Worm (Caenorhabditis elegans) whole organism, L1 larva: ENCODE results near the gene K12H4.5.

ENCODE experiments used
- C04F5.9 ChIP-seq: sonication (generic microtip); optimal IDR thresholded peaks from 2 replicates; lab custom pipeline; 2016; ENCODE audit warnings: missing genetic modification characterization, missing compliant biosample characterization
- C34B4.2 ChIP-seq: sonication (generic microtip); optimal IDR thresholded peaks from 2 replicates; lab custom pipeline; 2017; ENCODE audit warnings: mild to moderate bottlenecking, missing genetic modification characterization, missing compliant biosample characterization
- F16B12.6 ChIP-seq: fragments of 150-350 bp; optimal IDR thresholded peaks from 2 replicates; lab custom pipeline; 2014; ENCODE audit warnings: missing biosample characterization, missing genetic modification characterization
- ama-1 ChIP-seq: fragments of 150-350 bp; optimal IDR thresholded peaks from 2 replicates; lab custom pipeline; 2014
- blmp-1 ChIP-seq: fragments of 150-350 bp; optimal IDR thresholded peaks from 2 replicates; lab custom pipeline; 2014; ENCODE audit warnings: missing biosample characterization, missing genetic modification characterization
- ceh-8 ChIP-seq: fragments of 200-800 bp; sonication (Bioruptor generic); optimal IDR thresholded peaks from 2 replicates; lab custom pipeline; 2018; ENCODE audit warnings: mild to moderate bottlenecking, missing genetic modification characterization, moderate library complexity, missing compliant biosample characterization
- ceh-82 ChIP-seq, 3 experiments: fragments of 150-350 bp in 1 of 3; sonication (generic microtip) in 2 of 3; optimal IDR thresholded peaks; 2 replicates each; lab custom pipeline; 2014 to 2017; ENCODE audit warnings: missing biosample characterization in 3 of 3, missing genetic modification characterization in 3 of 3
- ceh-88 ChIP-seq: fragments of 200-800 bp; sonication (Bioruptor generic); IDR thresholded peaks from 2 replicates; pipeline ENCODE4 v1.3.6; 2022; ENCODE audit warnings: missing genetic modification characterization, missing compliant biosample characterization
- dpl-1 ChIP-seq, 3 experiments: fragments of 150-350 bp in 2 of 3; sonication (generic microtip) in 1 of 3; optimal IDR thresholded peaks; 2 replicates each; lab custom pipeline; 2014 to 2017; ENCODE audit warnings: missing biosample characterization in 3 of 3, missing genetic modification characterization in 3 of 3, missing genetic modification reagents in 3 of 3
- dsc-1 ChIP-seq: sonication (generic microtip); optimal IDR thresholded peaks from 2 replicates; lab custom pipeline; 2016; ENCODE audit warnings: mild to moderate bottlenecking, missing genetic modification characterization, missing compliant biosample characterization
- efl-1 ChIP-seq, 4 experiments: fragments of 150-350 bp; optimal IDR thresholded peaks in 3 of 4; peaks in 1 of 4; 1 replicate in 1 of 4; 2 replicates in 3 of 4; lab custom pipeline; 2014; ENCODE audit warnings: missing biosample characterization in 2 of 4, missing genetic modification characterization in 2 of 4, missing genetic modification reagents in 2 of 4
- efl-3 ChIP-seq: fragments of 200-800 bp; sonication (Bioruptor generic); optimal IDR thresholded peaks from 2 replicates; lab custom pipeline; 2018; ENCODE audit warnings: mild to moderate bottlenecking, missing genetic modification characterization, missing compliant biosample characterization
- egl-13 ChIP-seq: sonication (generic microtip); optimal IDR thresholded peaks from 2 replicates; lab custom pipeline; 2016; ENCODE audit warnings: missing genotype, missing genetic modification reagents, missing genetic modification characterization, missing compliant biosample characterization
- elt-2 ChIP-seq: sonication (generic microtip); optimal IDR thresholded peaks from 2 replicates; lab custom pipeline; 2016; ENCODE audit warnings: missing genetic modification characterization, mild to moderate bottlenecking, inconsistent platforms, missing compliant biosample characterization, missing genetic modification reagents
- elt-3 ChIP-seq, 6 experiments: fragments of 150-350 bp in 1 of 6; sonication (generic microtip); optimal IDR thresholded peaks; 2 replicates each; lab custom pipeline; 2017 to 2018; ENCODE audit warnings: missing biosample characterization in 6 of 6, missing genetic modification characterization in 6 of 6, inconsistent platforms in 1 of 6
- ets-5 ChIP-seq: fragments of 200-800 bp; sonication (Bioruptor generic); IDR thresholded peaks from 2 replicates; pipeline ENCODE4 v1.3.6; 2022; ENCODE audit warnings: missing genetic modification characterization, missing compliant biosample characterization
- fkh-10 ChIP-seq: sonication (generic microtip); optimal IDR thresholded peaks from 2 replicates; lab custom pipeline; 2017; ENCODE audit warnings: missing biosample characterization, missing genetic modification reagents, missing genetic modification characterization
- grh-1 ChIP-seq: fragments of 200-800 bp; sonication (Bioruptor generic); IDR thresholded peaks from 2 replicates; pipeline ENCODE4 v1.3.6; 2022; ENCODE audit warnings: missing genetic modification reagents, missing genetic modification characterization, missing compliant biosample characterization
- hlh-4 ChIP-seq: sonication (generic microtip); optimal IDR thresholded peaks from 2 replicates; lab custom pipeline; 2016; ENCODE audit warnings: mild to moderate bottlenecking, missing genetic modification characterization, missing compliant biosample characterization
- jun-1 ChIP-seq: fragments of 150-350 bp; optimal IDR thresholded peaks from 2 replicates; lab custom pipeline; 2014; ENCODE audit warnings: missing biosample characterization, missing genetic modification reagents, missing genetic modification characterization
- lin-14 ChIP-seq: fragments of 200-800 bp; sonication (Bioruptor generic); optimal IDR thresholded peaks from 2 replicates; lab custom pipeline; 2018; ENCODE audit warnings: mild to moderate bottlenecking, missing genetic modification characterization, moderate library complexity, missing compliant biosample characterization
- lin-15B ChIP-seq: fragments of 150-350 bp; sonication (generic microtip); optimal IDR thresholded peaks from 3 replicates; lab custom pipeline; 2014; ENCODE audit warnings: missing biosample characterization, missing genetic modification characterization
- lin-39 ChIP-seq: fragments of 150-350 bp; optimal IDR thresholded peaks from 2 replicates; lab custom pipeline; 2014; ENCODE audit warnings: missing biosample characterization, missing genetic modification reagents, missing genetic modification characterization
- lsy-2 ChIP-seq, 2 experiments: fragments of 150-350 bp; optimal IDR thresholded peaks; 2 replicates each; lab custom pipeline; 2014; ENCODE audit warnings: missing biosample characterization in 2 of 2, missing genetic modification characterization in 2 of 2
- mab-9 ChIP-seq: fragments of 200-800 bp; sonication (Bioruptor generic); IDR thresholded peaks from 2 replicates; pipeline ENCODE4 v1.3.6; 2022; ENCODE audit warnings: missing genetic modification reagents, missing genetic modification characterization, missing compliant biosample characterization
- mef-2 ChIP-seq: fragments of 150-350 bp; optimal IDR thresholded peaks from 2 replicates; lab custom pipeline; 2014; ENCODE audit warnings: missing biosample characterization, missing genetic modification characterization
- nhr-11 ChIP-seq: fragments of 150-350 bp; optimal IDR thresholded peaks from 2 replicates; lab custom pipeline; 2014; ENCODE audit warnings: missing biosample characterization, missing genetic modification characterization
- nhr-20 ChIP-seq: sonication (generic microtip); optimal IDR thresholded peaks from 2 replicates; lab custom pipeline; 2016; ENCODE audit warnings: mild to moderate bottlenecking, missing genetic modification characterization, missing compliant biosample characterization
- nhr-28 ChIP-seq: fragments of 150-350 bp; optimal IDR thresholded peaks from 2 replicates; lab custom pipeline; 2014; ENCODE audit warnings: missing biosample characterization, missing genetic modification characterization
- nhr-47 ChIP-seq: sonication (generic microtip); optimal IDR thresholded peaks from 2 replicates; lab custom pipeline; 2016; ENCODE audit warnings: mild to moderate bottlenecking, missing genetic modification characterization, moderate library complexity, missing compliant biosample characterization
- nhr-71 ChIP-seq: sonication (generic microtip); optimal IDR thresholded peaks from 2 replicates; lab custom pipeline; 2016; ENCODE audit warnings: mild to moderate bottlenecking, missing genetic modification characterization, moderate library complexity, missing compliant biosample characterization
- nhr-77 ChIP-seq: fragments of 150-350 bp; optimal IDR thresholded peaks from 2 replicates; lab custom pipeline; 2014; ENCODE audit warnings: missing biosample characterization, missing genetic modification characterization
- nhr-85 ChIP-seq: sonication (generic microtip); peaks from one replicate; lab custom pipeline; 2016; ENCODE audit warnings: missing genetic modification characterization, inconsistent platforms, missing compliant biosample characterization
- nhr-90 ChIP-seq: sonication (generic microtip); optimal IDR thresholded peaks from 2 replicates; lab custom pipeline; 2016; ENCODE audit warnings: mild to moderate bottlenecking, missing genetic modification characterization, missing compliant biosample characterization; ENCODE audit not compliant: poor library complexity
- pag-3 ChIP-seq: sonication (generic microtip); optimal IDR thresholded peaks from 2 replicates; lab custom pipeline; 2017; ENCODE audit warnings: missing genetic modification characterization, mild to moderate bottlenecking, missing compliant biosample characterization, antibody characterized with exemption, borderline replicate concordance; ENCODE audit not compliant: insufficient read depth
- pax-3 ChIP-seq: fragments of 200-800 bp; sonication (Bioruptor generic); optimal IDR thresholded peaks from 2 replicates; lab custom pipeline; 2018; ENCODE audit warnings: mild to moderate bottlenecking, missing genetic modification characterization, moderate library complexity, missing compliant biosample characterization
- pqm-1 ChIP-seq: sonication (generic microtip); optimal IDR thresholded peaks from 3 replicates; lab custom pipeline; 2017; ENCODE audit warnings: missing biosample characterization, missing genetic modification characterization
- rnt-1 ChIP-seq: sonication (generic microtip); optimal IDR thresholded peaks from 2 replicates; lab custom pipeline; 2016; ENCODE audit warnings: mild to moderate bottlenecking, missing genetic modification characterization, moderate library complexity, missing compliant biosample characterization
- skn-1 ChIP-seq: fragments of 150-350 bp; optimal IDR thresholded peaks from 2 replicates; lab custom pipeline; 2014; ENCODE audit warnings: missing biosample characterization, missing genetic modification characterization
- snpc-4 ChIP-seq: fragments of 150-350 bp; optimal IDR thresholded peaks from 2 replicates; lab custom pipeline; 2014; ENCODE audit warnings: missing biosample characterization, missing genetic modification characterization
- snu-23 ChIP-seq: sonication (generic microtip); optimal IDR thresholded peaks from 2 replicates; lab custom pipeline; 2016; ENCODE audit warnings: missing genetic modification characterization, missing compliant biosample characterization
- tbx-2 ChIP-seq: sonication (generic microtip); optimal IDR thresholded peaks from 2 replicates; lab custom pipeline; 2016; ENCODE audit warnings: missing genetic modification characterization, missing compliant biosample characterization
- tlp-1 ChIP-seq: fragments of 150-350 bp; optimal IDR thresholded peaks from 2 replicates; lab custom pipeline; 2014; ENCODE audit warnings: missing biosample characterization, missing genetic modification characterization
- unc-130 ChIP-seq: fragments of 150-350 bp; optimal IDR thresholded peaks from 2 replicates; lab custom pipeline; 2017; ENCODE audit warnings: missing biosample characterization, missing genetic modification characterization, inconsistent platforms
- unc-30 ChIP-seq: sonication (generic microtip); optimal IDR thresholded peaks from 2 replicates; lab custom pipeline; 2017; ENCODE audit warnings: missing biosample characterization, missing genetic modification characterization
- unc-62 ChIP-seq: fragments of 150-350 bp; optimal IDR thresholded peaks from 2 replicates; lab custom pipeline; 2014; ENCODE audit warnings: missing biosample characterization, missing genetic modification reagents, missing genetic modification characterization
- unc-86 ChIP-seq: sonication (generic microtip); optimal IDR thresholded peaks from 2 replicates; lab custom pipeline; 2016; ENCODE audit warnings: missing genetic modification characterization, missing compliant biosample characterization
- unc-98 ChIP-seq: fragments of 200-800 bp; sonication (Bioruptor generic); IDR thresholded peaks from 2 replicates; pipeline ENCODE4 v1.3.6; 2022; ENCODE audit warnings: missing genetic modification characterization, missing compliant biosample characterization
- vab-15 ChIP-seq: sonication (generic microtip); optimal IDR thresholded peaks from 2 replicates; lab custom pipeline; 2017; ENCODE audit warnings: missing genotype, mild to moderate bottlenecking, missing genetic modification characterization, missing compliant biosample characterization
- xbp-1 ChIP-seq: sonication (generic microtip); optimal IDR thresholded peaks from 2 replicates; lab custom pipeline; 2016; ENCODE audit warnings: missing genetic modification characterization, missing compliant biosample characterization
- zag-1 ChIP-seq: fragments of 150-350 bp; optimal IDR thresholded peaks from 2 replicates; lab custom pipeline; 2014; ENCODE audit warnings: missing biosample characterization, missing genetic modification characterization
- zip-4 ChIP-seq: fragments of 200-800 bp; sonication (Bioruptor generic); optimal IDR thresholded peaks from 2 replicates; lab custom pipeline; 2018; ENCODE audit warnings: mild to moderate bottlenecking, missing genetic modification characterization, moderate library complexity, missing compliant biosample characterization

Gene K12H4.5

DNA sequence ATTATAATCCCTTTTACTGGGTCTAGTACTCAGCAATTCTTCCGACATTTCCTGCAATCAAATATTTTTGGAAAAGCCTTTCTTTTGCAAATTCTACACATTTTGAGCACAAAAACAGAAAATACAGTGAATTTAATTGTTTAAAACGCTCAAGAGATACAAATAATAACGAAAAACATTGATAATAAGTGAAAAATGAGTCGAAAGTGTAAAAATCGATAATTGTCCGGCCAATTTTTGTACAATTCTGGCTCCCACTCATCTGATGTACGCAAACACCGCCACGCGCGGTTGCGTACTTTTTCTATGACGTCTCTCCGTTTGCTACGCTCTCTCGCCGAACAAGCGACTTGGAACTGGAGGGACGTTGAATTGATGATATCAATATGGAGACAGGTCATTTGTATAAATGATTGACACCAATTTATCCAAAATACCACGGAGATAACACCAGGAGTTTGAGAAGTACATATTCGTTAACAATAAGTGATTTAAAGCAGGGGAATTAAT is 23.4 kb upstream of the K12H4.5 start, which contains the start of gene lin-36 (continued):
- TF ChIP-seq ceh-88 (GFP tag; lab: Robert Waterston, UW) (peak; percentile 19; the same call in 1 of the 2 replicates), tbx-2 (peak; percentile 91), pax-3 (peak; percentile 9), grh-1 (GFP tag; lab: Robert Waterston, UW) (peak; percentile 78), snpc-4 (tag; lab: Kevin White, UChicago) (peak; percentile 52), unc-86 (tag; lab: Kevin White, UChicago) (peak; percentile 84), lsy-2 (tag; optimal IDR thresholded peaks at IDR 0.05; lab: Kevin White, UChicago) (peak; percentile 88 to 91), mab-9 (peak; percentile 52; the same call in 1 of the 2 replicates), skn-1 (tag; lab: Kevin White, UChicago) (peak; percentile 82), F16B12.6 (tag; lab: Kevin White, UChicago) (peak; percentile 99), unc-130 (tag; lab: Kevin White, UChicago) (peak; percentile 73), rnt-1 (peak; percentile 89), unc-62 (GFP tag; lab: Kevin White, UChicago) (peak; percentile 72), nhr-20 (peak; percentile 76), nhr-77 (tag; lab: Kevin White, UChicago) (peak; percentile 62), dpl-1 (GFP tag; optimal IDR thresholded peaks at IDR 0.05; lab: Kevin White, UChicago) (peak; percentile 78 to 88 (median 88)), fkh-10 (GFP tag; lab: Kevin White, UChicago) (no peak), unc-30 (tag; lab: Kevin White, UChicago) (no peak), lin-14 (peak; percentile 90), pqm-1 (no peak), lin-15B (tag; lab: Kevin White, UChicago) (peak; percentile 80), lin-39 (tag; lab: Kevin White, UChicago) (peak; percentile 36), efl-1 (optimal IDR thresholded peaks at IDR 0.05; lab: Kevin White, UChicago) (peak; percentile 86 to 91), efl-1 (GFP tag; optimal IDR thresholded peaks at IDR 0.05 in 1 of 2; lab: Kevin White, UChicago) (peak; percentile 87 to 99), jun-1 (tag; lab: Kevin White, UChicago) (peak; percentile 79), mef-2 (no peak), ceh-82 (tag; optimal IDR thresholded peaks at IDR 0.05; lab: Kevin White, UChicago) (peak; percentile 71 to 91 (median 84)), egl-13 (tag; lab: Kevin White, UChicago) (peak; percentile 44), pag-3 (tag; lab: Kevin White, UChicago) (no peak), elt-3 (tag; optimal IDR thresholded peaks at IDR 0.05; lab: Kevin White, UChicago) (peak in 2 of 6 experiments; percentile 72 to 77), ceh-8 (GFP tag; lab: Kevin White, UChicago) (no peak), nhr-90 (tag; lab: Kevin White, UChicago) (peak; percentile 62), unc-98 (no peak), nhr-71 (peak; percentile 90), zip-4 (GFP tag; lab: Kevin White, UChicago) (peak; percentile 38), tlp-1 (tag; lab: Kevin White, UChicago) (no peak), ets-5 (GFP tag; lab: Robert Waterston, UW) (no peak), dsc-1 (tag; lab: Kevin White, UChicago) (peak; percentile 93), nhr-47 (tag; lab: Kevin White, UChicago) (peak; percentile 86), xbp-1 (tag; lab: Kevin White, UChicago) (peak; percentile 79), ama-1 (no peak), nhr-85 (tag; lab: Kevin White, UChicago) (peak; percentile 92), blmp-1 (tag; lab: Kevin White, UChicago) (peak; percentile 67), vab-15 (peak; percentile 64), efl-3 (GFP tag; lab: Kevin White, UChicago) (no peak), zag-1 (tag; lab: Kevin White, UChicago) (peak; percentile 10), elt-2 (tag; lab: Kevin White, UChicago) (peak; percentile 32), hlh-4 (tag; lab: Kevin White, UChicago) (no peak), C04F5.9 (tag; lab: Kevin White, UChicago) (peak; percentile 74), C34B4.2 (no peak), nhr-11 (tag; lab: Kevin White, UChicago) (no peak), snu-23 (peak; percentile 91), nhr-28 (tag; lab: Kevin White, UChicago) (no peak)
